Worm (Caenorhabditis elegans): Measurements from ENCODE around the gene dmsr-6.

dmsr-6 gene

DNA sequence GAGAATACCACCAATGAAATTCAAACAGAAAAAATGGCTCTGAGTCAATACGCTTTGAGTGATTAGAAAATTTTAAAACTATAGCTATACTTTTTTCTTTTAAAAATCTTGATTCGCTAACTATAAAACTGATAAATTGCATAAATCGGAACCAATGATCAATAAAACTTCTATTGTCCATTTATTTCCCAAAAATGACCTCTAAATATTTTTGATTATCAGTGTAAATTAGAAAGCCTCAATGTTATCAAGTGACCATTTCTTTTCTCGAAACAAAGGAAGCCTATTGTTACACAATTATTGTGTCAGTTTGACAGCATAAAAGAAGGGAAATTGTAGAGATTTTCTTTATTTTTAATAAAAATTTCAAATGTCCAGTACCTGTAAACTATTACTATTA, 44.7 kb downstream of the dmsr-6 start, which contains the start of gene K10H10.4:
Gene K10H10.4 (plus strand): TSS at position 301 of the 400 bp plus-strand sequence.
- TF ChIP-seq unc-39 (tag; optimal IDR thresholded peaks at IDR 0.05) (no peak), mab-5 (tag; optimal IDR thresholded peaks at IDR 0.05) (no peak), lin-13 (tag; optimal IDR thresholded peaks at IDR 0.05) (no peak), tbx-8 (GFP tag; optimal IDR thresholded peaks at IDR 0.05) (no peak), ham-2 (GFP tag; optimal IDR thresholded peaks at IDR 0.05) (no peak), nhr-76 (tag; optimal IDR thresholded peaks at IDR 0.05) (no peak), elt-3 (tag; optimal IDR thresholded peaks at IDR 0.05) (no peak), M03D4.4 (tag; optimal IDR thresholded peaks at IDR 0.05) (no peak)

DNA sequence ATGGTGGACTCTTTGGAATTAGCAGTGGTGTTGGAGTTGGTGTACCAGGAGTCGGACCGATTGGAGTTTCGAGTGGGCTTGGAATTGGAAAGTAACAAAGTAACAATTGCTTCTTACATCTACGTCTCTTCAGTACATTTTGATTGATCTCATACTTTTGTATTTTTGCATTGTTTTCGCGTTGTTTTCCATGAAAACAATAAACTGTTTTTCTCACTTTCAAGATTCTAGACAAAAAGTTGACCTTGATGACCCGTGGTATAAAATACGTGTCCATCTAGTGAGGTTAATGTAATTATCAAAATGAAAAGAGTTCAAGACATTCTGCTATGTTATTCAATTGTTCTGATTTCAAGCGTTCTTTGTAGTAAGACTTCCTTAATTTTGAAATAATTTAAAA, 46.0 kb downstream of the dmsr-6 start, which contains the start of gene K10H10.5:
Gene K10H10.5 (plus strand): TSS at position 301 of the 400 bp plus-strand sequence.
- no peak for TF ChIP-seq ham-2 (GFP tag; optimal IDR thresholded peaks at IDR 0.05)
- no peak for TF ChIP-seq elt-3 (tag; optimal IDR thresholded peaks at IDR 0.05)
- TF ChIP-seq mep-1 (tag; optimal IDR thresholded peaks at IDR 0.05): no peak
- no peak for TF ChIP-seq ceh-39 (tag; optimal IDR thresholded peaks at IDR 0.05)
- TF ChIP-seq drap-1 (GFP tag; optimal IDR thresholded peaks at IDR 0.05): no peak
- TF ChIP-seq hlh-1 (tag; optimal IDR thresholded peaks at IDR 0.05): no peak
- TF ChIP-seq zip-8 (tag; optimal IDR thresholded peaks at IDR 0.05): no peak
- TF ChIP-seq tbx-8 (GFP tag; optimal IDR thresholded peaks at IDR 0.05): no peak
- TF ChIP-seq pha-4 (tag; optimal IDR thresholded peaks at IDR 0.05): no peak
- no peak for TF ChIP-seq ztf-11 (tag; optimal IDR thresholded peaks at IDR 0.05)
- no peak for TF ChIP-seq nhr-2 (tag; optimal IDR thresholded peaks at IDR 0.05)
- TF ChIP-seq cnd-1 (tag; optimal IDR thresholded peaks at IDR 0.05): no peak
- no peak for TF ChIP-seq ceh-43 (GFP tag; optimal IDR thresholded peaks at IDR 0.05)
- no peak for TF ChIP-seq bed-3 (GFP tag; optimal IDR thresholded peaks at IDR 0.05)
- TF ChIP-seq unc-62 (GFP tag; optimal IDR thresholded peaks at IDR 0.05): no peak
- TF ChIP-seq lsy-2 (tag; optimal IDR thresholded peaks at IDR 0.05): no peak
- no peak for TF ChIP-seq mab-5 (tag; optimal IDR thresholded peaks at IDR 0.05)
- no peak for TF ChIP-seq elt-1 (tag; optimal IDR thresholded peaks at IDR 0.05; ENCODE audit: borderline replicate concordance, insufficient read depth)
- no peak for TF ChIP-seq flh-1 (GFP tag; optimal IDR thresholded peaks at IDR 0.05)

ce11 chrII:14502997-14503396, 47.6 kb downstream of the dmsr-6 start, which contains the start of gene K10H10.6:
Gene K10H10.6 (plus strand): TSS chrII:14503297.
- TF ChIP-seq cnd-1 (tag; optimal IDR thresholded peaks at IDR 0.05) (no peak), ceh-43 (GFP tag; optimal IDR thresholded peaks at IDR 0.05) (no peak), mep-1 (tag; optimal IDR thresholded peaks at IDR 0.05) (no peak), elt-1 (tag; optimal IDR thresholded peaks at IDR 0.05; ENCODE audit: borderline replicate concordance, insufficient read depth) (no peak), ceh-83 (GFP tag; optimal IDR thresholded peaks at IDR 0.05) (no peak), elt-3 (tag; optimal IDR thresholded peaks at IDR 0.05) (no peak), unc-62 (GFP tag; optimal IDR thresholded peaks at IDR 0.05) (no peak), unc-39 (tag; optimal IDR thresholded peaks at IDR 0.05) (no peak), tbx-8 (GFP tag; optimal IDR thresholded peaks at IDR 0.05) (no peak), flh-1 (GFP tag; optimal IDR thresholded peaks at IDR 0.05) (no peak), lin-13 (tag; optimal IDR thresholded peaks at IDR 0.05) (no peak), sptf-1 (tag; optimal IDR thresholded peaks at IDR 0.05) (no peak)

DNA sequence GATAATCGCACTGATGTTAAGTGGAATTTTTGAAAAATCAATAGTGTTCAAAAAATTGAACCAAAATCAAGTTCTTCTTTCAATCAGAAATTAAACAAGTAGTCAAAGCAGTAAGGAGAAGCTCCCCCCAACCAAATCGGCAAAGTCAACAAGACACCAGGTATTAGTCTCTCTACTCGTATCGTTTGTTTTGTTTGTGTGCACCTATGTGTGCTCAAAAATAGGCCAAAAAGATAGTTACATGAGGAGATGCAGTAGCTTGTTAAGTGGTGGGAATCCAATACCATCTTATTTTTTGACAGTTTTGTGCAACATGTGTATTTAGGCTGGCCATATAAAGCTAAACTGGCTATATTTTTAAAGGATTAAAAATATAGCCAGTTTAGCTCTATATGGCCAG, 50.8 kb downstream of the dmsr-6 start, which contains the start of gene K10H10.12:
Gene K10H10.12 (minus strand): TSS at position 101 of the 400 bp plus-strand sequence.
- TF ChIP-seq unc-120 (tag; optimal IDR thresholded peaks at IDR 0.05; ENCODE audit: poor library complexity, severe bottlenecking): no peak
- no peak for TF ChIP-seq lin-13 (tag; optimal IDR thresholded peaks at IDR 0.05)

DNA sequence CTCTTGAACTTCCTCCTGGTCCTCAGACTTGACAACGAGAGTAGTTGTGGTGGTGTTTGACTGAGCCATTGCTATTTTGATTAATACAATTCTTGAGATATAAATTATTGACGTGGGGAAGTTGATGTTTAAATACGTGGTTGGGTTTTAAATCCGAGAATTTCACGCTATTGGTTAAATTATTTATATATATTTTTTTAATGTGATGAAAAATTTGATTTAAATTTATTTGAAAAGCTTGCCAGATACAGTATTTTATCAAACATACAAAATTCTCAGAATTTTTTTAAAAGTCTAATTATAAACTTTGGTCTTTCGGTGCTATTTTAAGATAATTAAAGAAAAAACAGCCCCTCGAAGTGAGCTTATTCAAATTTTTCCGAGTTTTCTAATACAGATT, 52.1 kb downstream of the dmsr-6 start, which contains the start of the genes K10H10.7 and K10H10.10:
Gene K10H10.7 (minus strand): TSS at position 101 of the 400 bp plus-strand sequence.
Gene K10H10.10 (plus strand): TSS at position 204 of the 400 bp plus-strand sequence.
- no peak for TF ChIP-seq nhr-28 (tag; optimal IDR thresholded peaks at IDR 0.05)

DNA sequence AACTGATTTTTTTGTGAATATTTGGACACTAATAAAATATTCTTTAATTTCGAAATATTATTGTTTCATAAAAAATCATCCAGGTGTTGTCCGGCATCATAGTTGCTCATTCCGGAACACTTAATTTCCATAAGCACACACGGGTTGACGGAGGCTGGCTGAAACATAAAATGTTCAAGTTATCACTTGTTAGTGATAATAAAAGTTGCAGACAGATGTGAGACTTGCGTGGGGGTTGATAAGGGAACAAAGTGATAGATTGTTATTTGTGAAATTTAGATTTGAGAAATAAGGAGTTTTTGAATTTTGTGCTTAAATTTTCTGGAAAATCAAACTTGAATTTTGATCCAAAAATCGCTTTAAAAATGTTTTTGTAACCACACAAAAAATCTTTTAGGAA, 54.7 kb downstream of the dmsr-6 start:
- no peak for TF ChIP-seq mls-2 (tag; optimal IDR thresholded peaks at IDR 0.05)
- no peak for TF ChIP-seq nhr-237 (tag; optimal IDR thresholded peaks at IDR 0.05)
- no peak for TF ChIP-seq ceh-43 (GFP tag; optimal IDR thresholded peaks at IDR 0.05)
- no peak for TF ChIP-seq M03D4.4 (tag; optimal IDR thresholded peaks at IDR 0.05)
- no peak for TF ChIP-seq lin-13 (tag; optimal IDR thresholded peaks at IDR 0.05)
- no peak for TF ChIP-seq zip-8 (tag; optimal IDR thresholded peaks at IDR 0.05)
- no peak for TF ChIP-seq unc-62 (GFP tag; optimal IDR thresholded peaks at IDR 0.05)
- TF ChIP-seq unc-39 (tag; optimal IDR thresholded peaks at IDR 0.05): no peak
- TF ChIP-seq sem-2 (GFP tag; optimal IDR thresholded peaks at IDR 0.05): no peak
